Worm (Caenorhabditis elegans) whole organism, young adult: ENCODE results near the gene C03B1.6.

Experiments used
- B0019.2 ChIP-seq: fragments of 200-800 bp; sonication (Bioruptor generic); conservative IDR thresholded peaks from 2 replicates; pipeline ENCODE4 v1.3.6; 2022; ENCODE audit warnings: missing genetic modification reagents, missing genetic modification characterization, missing compliant biosample characterization
- F10E7.11 ChIP-seq: sonication (generic microtip); optimal IDR thresholded peaks from 2 replicates; lab custom pipeline; 2017; ENCODE audit warnings: mild to moderate bottlenecking, missing genetic modification characterization, moderate library complexity, missing compliant biosample characterization
- F37B4.10 ChIP-seq: fragments of 200-800 bp; sonication (Bioruptor generic); IDR thresholded peaks from 2 replicates; pipeline ENCODE4 v1.3.6; 2022; ENCODE audit warnings: missing genetic modification characterization, missing compliant biosample characterization
- F57A8.1 ChIP-seq: fragments of 200-800 bp; sonication (Bioruptor generic); optimal IDR thresholded peaks from 2 replicates; lab custom pipeline; 2018; ENCODE audit warnings: mild to moderate bottlenecking, missing genetic modification characterization, moderate library complexity, missing compliant biosample characterization
- F57C9.4 ChIP-seq: sonication (generic microtip); optimal IDR thresholded peaks from 2 replicates; lab custom pipeline; 2017; ENCODE audit warnings: mild to moderate bottlenecking, missing genetic modification characterization, missing compliant biosample characterization
- K12H6.12 ChIP-seq: fragments of 200-800 bp; sonication (Bioruptor generic); optimal IDR thresholded peaks from 2 replicates; lab custom pipeline; 2018; ENCODE audit warnings: mild to moderate bottlenecking, missing genetic modification characterization, missing compliant biosample characterization
- Y56A3A.18 ChIP-seq: fragments of 200-800 bp; sonication (Bioruptor generic); IDR thresholded peaks from 2 replicates; pipeline ENCODE4 v1.3.6; 2022; ENCODE audit warnings: missing genetic modification reagents, missing genetic modification characterization, missing compliant biosample characterization
- Y67H2A.10 ChIP-seq: fragments of 200-800 bp; sonication (Bioruptor generic); conservative IDR thresholded peaks from 2 replicates; pipeline ENCODE4 v1.3.6; 2022; ENCODE audit warnings: missing genetic modification reagents, missing genetic modification characterization, missing compliant biosample characterization
- Y95B8A.8 ChIP-seq: fragments of 200-800 bp; sonication (Bioruptor generic); IDR thresholded peaks from 2 replicates; pipeline ENCODE4 v1.3.6; 2022; ENCODE audit warnings: missing genetic modification reagents, missing genetic modification characterization, missing compliant biosample characterization
- ZK185.1 ChIP-seq: sonication (generic microtip); optimal IDR thresholded peaks from 2 replicates; lab custom pipeline; 2016; ENCODE audit warnings: mild to moderate bottlenecking, missing genetic modification characterization, missing compliant biosample characterization; ENCODE audit not compliant: poor library complexity, severe bottlenecking
- akir-1 ChIP-seq: fragments of 200-800 bp; sonication (Bioruptor generic); optimal IDR thresholded peaks from 2 replicates; lab custom pipeline; 2018; ENCODE audit warnings: mild to moderate bottlenecking, missing genetic modification characterization, moderate library complexity, missing compliant biosample characterization
- ama-1 ChIP-seq, 3 experiments: fragments of 150-350 bp in 1 of 3; sonication (generic microtip) in 2 of 3; optimal IDR thresholded peaks; 2 replicates each; lab custom pipeline; 2014 to 2018; ENCODE audit warnings: missing biosample characterization in 2 of 3, missing genetic modification characterization in 2 of 3, missing genetic modification reagents in 2 of 3
- aptf-3 ChIP-seq: fragments of 200-800 bp; sonication (Bioruptor generic); IDR thresholded peaks from 2 replicates; pipeline ENCODE4 v1.3.6; 2022; ENCODE audit warnings: missing genetic modification characterization, missing compliant biosample characterization
- atf-7 ChIP-seq: sonication (generic microtip); optimal IDR thresholded peaks from 2 replicates; lab custom pipeline; 2017; ENCODE audit warnings: mild to moderate bottlenecking, missing genetic modification characterization, missing compliant biosample characterization
- attf-3 ChIP-seq: fragments of 200-800 bp; sonication (Bioruptor generic); conservative IDR thresholded peaks from 2 replicates; pipeline ENCODE4 v1.3.6; 2022; ENCODE audit warnings: missing genetic modification reagents, missing genetic modification characterization, missing compliant biosample characterization
- ccch-3 ChIP-seq: fragments of 200-800 bp; sonication (Bioruptor generic); optimal IDR thresholded peaks from 2 replicates; lab custom pipeline; 2018; ENCODE audit warnings: mild to moderate bottlenecking, missing genetic modification characterization, missing compliant biosample characterization
- ceh-79 ChIP-seq: sonication (generic microtip); optimal IDR thresholded peaks from 2 replicates; lab custom pipeline; 2017; ENCODE audit warnings: mild to moderate bottlenecking, missing genetic modification characterization, missing compliant biosample characterization
- chd-7 ChIP-seq: sonication (generic microtip); optimal IDR thresholded peaks from 2 replicates; lab custom pipeline; 2016; ENCODE audit warnings: mild to moderate bottlenecking, missing genetic modification characterization, moderate library complexity, missing compliant biosample characterization
- dox-1 ChIP-seq: fragments of 200-800 bp; sonication (Bioruptor generic); IDR thresholded peaks from 2 replicates; pipeline ENCODE4 v1.3.6; 2022; ENCODE audit warnings: missing genetic modification reagents, missing genetic modification characterization, missing compliant biosample characterization
- dpff-1 ChIP-seq: sonication (generic microtip); optimal IDR thresholded peaks from 2 replicates; lab custom pipeline; 2017; ENCODE audit warnings: mild to moderate bottlenecking, missing genetic modification characterization, missing compliant biosample characterization
- egl-44 ChIP-seq: fragments of 200-800 bp; sonication (Bioruptor generic); IDR thresholded peaks from 2 replicates; pipeline ENCODE4 v1.3.6; 2022; ENCODE audit warnings: missing genetic modification reagents, missing genetic modification characterization, missing compliant biosample characterization
- hrde-1 ChIP-seq: sonication (generic microtip); optimal IDR thresholded peaks from 2 replicates; lab custom pipeline; 2016; ENCODE audit warnings: missing genetic modification characterization, mild to moderate bottlenecking, missing compliant biosample characterization, moderate library complexity, missing genotype, missing genetic modification reagents, borderline replicate concordance
- let-607 ChIP-seq, 2 experiments: fragments of 200-800 bp in 1 of 2; sonication (Bioruptor generic) in 1 of 2; sonication (generic microtip) in 1 of 2; optimal IDR thresholded peaks; 2 replicates each; lab custom pipeline; 2016 to 2018; ENCODE audit warnings: mild to moderate bottlenecking in 2 of 2, missing compliant biosample characterization in 2 of 2, missing genetic modification characterization in 2 of 2, moderate library complexity in 2 of 2, missing genotype in 1 of 2
- lin-35 ChIP-seq, 3 experiments: fragments of 150-350 bp in 2 of 3; sonication (generic microtip) in 1 of 3; optimal IDR thresholded peaks; 2 replicates each; lab custom pipeline; 2014 to 2018; ENCODE audit warnings: missing biosample characterization in 3 of 3, missing genetic modification characterization in 3 of 3, missing genetic modification reagents in 3 of 3
- madf-10 ChIP-seq: sonication (generic microtip); optimal IDR thresholded peaks from 2 replicates; lab custom pipeline; 2016; ENCODE audit warnings: mild to moderate bottlenecking, missing genetic modification characterization, missing compliant biosample characterization
- madf-3 ChIP-seq: fragments of 200-800 bp; sonication (Bioruptor generic); IDR thresholded peaks from 2 replicates; pipeline ENCODE4 v1.3.6; 2022; ENCODE audit warnings: missing genetic modification reagents, missing genetic modification characterization, missing compliant biosample characterization
- madf-6 ChIP-seq: fragments of 200-800 bp; sonication (Bioruptor generic); IDR thresholded peaks from 2 replicates; pipeline ENCODE4 v1.3.6; 2022; ENCODE audit warnings: missing genetic modification reagents, missing genetic modification characterization, missing compliant biosample characterization
- madf-8 ChIP-seq: fragments of 200-800 bp; sonication (Bioruptor generic); conservative IDR thresholded peaks from 2 replicates; pipeline ENCODE4 v1.3.6; 2022; ENCODE audit warnings: missing genetic modification reagents, missing genetic modification characterization, missing compliant biosample characterization
- mes-4 ChIP-seq: sonication (generic microtip); optimal IDR thresholded peaks from 2 replicates; lab custom pipeline; 2016; ENCODE audit warnings: missing genotype, missing genetic modification characterization, missing compliant biosample characterization
- mxl-1 ChIP-seq: sonication (generic microtip); optimal IDR thresholded peaks from 2 replicates; lab custom pipeline; 2016; ENCODE audit warnings: missing genetic modification characterization, missing compliant biosample characterization
- nfya-1 ChIP-seq: sonication (generic microtip); optimal IDR thresholded peaks from 2 replicates; lab custom pipeline; 2017; ENCODE audit warnings: antibody characterized with exemption, missing compliant biosample characterization, missing genetic modification characterization, borderline replicate concordance; ENCODE audit not compliant: insufficient read depth
- nfya-2 ChIP-seq: fragments of 200-800 bp; sonication (Bioruptor generic); IDR thresholded peaks from 2 replicates; pipeline ENCODE4 v1.3.6; 2022; ENCODE audit warnings: missing genetic modification reagents, missing genetic modification characterization, missing compliant biosample characterization
- nhr-179 ChIP-seq: sonication (generic microtip); optimal IDR thresholded peaks from 2 replicates; lab custom pipeline; 2016; ENCODE audit warnings: mild to moderate bottlenecking, missing genetic modification characterization, missing compliant biosample characterization
- nhr-90 ChIP-seq: sonication (generic microtip); optimal IDR thresholded peaks from 2 replicates; lab custom pipeline; 2016; ENCODE audit warnings: missing genotype, mild to moderate bottlenecking, missing genetic modification characterization, missing compliant biosample characterization
- pbrm-1 ChIP-seq: fragments of 200-800 bp; sonication (Bioruptor generic); IDR thresholded peaks from 2 replicates; pipeline ENCODE4 v1.3.6; 2022; ENCODE audit warnings: missing genetic modification reagents, missing genetic modification characterization, missing compliant biosample characterization
- rpc-1 ChIP-seq, 2 experiments: fragments of 150-350 bp in 1 of 2; sonication (generic microtip) in 1 of 2; optimal IDR thresholded peaks; 2 replicates each; lab custom pipeline; 2014 to 2018; ENCODE audit warnings: missing biosample characterization in 1 of 2, missing genetic modification characterization in 1 of 2, missing genetic modification reagents in 1 of 2, missing genotype in 1 of 2
- snpc-1.1 ChIP-seq: sonication (generic microtip); optimal IDR thresholded peaks from 2 replicates; lab custom pipeline; 2017; ENCODE audit warnings: missing genetic modification characterization, mild to moderate bottlenecking, missing compliant biosample characterization, antibody characterized with exemption, moderate library complexity, missing genotype, missing genetic modification reagents; ENCODE audit not compliant: insufficient read depth
- snpc-1.3 ChIP-seq: sonication (generic microtip); optimal IDR thresholded peaks from 2 replicates; lab custom pipeline; 2017; ENCODE audit warnings: missing genetic modification characterization, mild to moderate bottlenecking, missing compliant biosample characterization, antibody characterized with exemption, moderate library complexity, missing genotype, missing genetic modification reagents; ENCODE audit not compliant: insufficient read depth
- snpc-3.4 ChIP-seq: sonication (generic microtip); optimal IDR thresholded peaks from 2 replicates; lab custom pipeline; 2017; ENCODE audit warnings: missing genetic modification characterization, mild to moderate bottlenecking, missing compliant biosample characterization, antibody characterized with exemption, moderate library complexity, missing genotype, missing genetic modification reagents
- sptf-2 ChIP-seq: fragments of 200-800 bp; sonication (Bioruptor generic); optimal IDR thresholded peaks from 2 replicates; lab custom pipeline; 2018; ENCODE audit warnings: mild to moderate bottlenecking, missing genetic modification characterization, missing compliant biosample characterization
- xnd-1 ChIP-seq: sonication (generic microtip); optimal IDR thresholded peaks from 2 replicates; lab custom pipeline; 2016; ENCODE audit warnings: missing genotype, missing genetic modification reagents, missing genetic modification characterization, missing compliant biosample characterization
- ztf-25 ChIP-seq: fragments of 200-800 bp; sonication (Bioruptor generic); IDR thresholded peaks from 2 replicates; pipeline ENCODE4 v1.3.6; 2022; ENCODE audit warnings: missing genetic modification reagents, missing genetic modification characterization, missing compliant biosample characterization
- ztf-26 ChIP-seq: sonication (generic microtip); optimal IDR thresholded peaks from 2 replicates; lab custom pipeline; 2017; ENCODE audit warnings: missing genetic modification characterization, missing compliant biosample characterization
- ztf-3 ChIP-seq: fragments of 200-800 bp; sonication (Bioruptor generic); optimal IDR thresholded peaks from 2 replicates; lab custom pipeline; 2018; ENCODE audit warnings: mild to moderate bottlenecking, missing genetic modification characterization, missing compliant biosample characterization

The C03B1.6 gene

DNA sequence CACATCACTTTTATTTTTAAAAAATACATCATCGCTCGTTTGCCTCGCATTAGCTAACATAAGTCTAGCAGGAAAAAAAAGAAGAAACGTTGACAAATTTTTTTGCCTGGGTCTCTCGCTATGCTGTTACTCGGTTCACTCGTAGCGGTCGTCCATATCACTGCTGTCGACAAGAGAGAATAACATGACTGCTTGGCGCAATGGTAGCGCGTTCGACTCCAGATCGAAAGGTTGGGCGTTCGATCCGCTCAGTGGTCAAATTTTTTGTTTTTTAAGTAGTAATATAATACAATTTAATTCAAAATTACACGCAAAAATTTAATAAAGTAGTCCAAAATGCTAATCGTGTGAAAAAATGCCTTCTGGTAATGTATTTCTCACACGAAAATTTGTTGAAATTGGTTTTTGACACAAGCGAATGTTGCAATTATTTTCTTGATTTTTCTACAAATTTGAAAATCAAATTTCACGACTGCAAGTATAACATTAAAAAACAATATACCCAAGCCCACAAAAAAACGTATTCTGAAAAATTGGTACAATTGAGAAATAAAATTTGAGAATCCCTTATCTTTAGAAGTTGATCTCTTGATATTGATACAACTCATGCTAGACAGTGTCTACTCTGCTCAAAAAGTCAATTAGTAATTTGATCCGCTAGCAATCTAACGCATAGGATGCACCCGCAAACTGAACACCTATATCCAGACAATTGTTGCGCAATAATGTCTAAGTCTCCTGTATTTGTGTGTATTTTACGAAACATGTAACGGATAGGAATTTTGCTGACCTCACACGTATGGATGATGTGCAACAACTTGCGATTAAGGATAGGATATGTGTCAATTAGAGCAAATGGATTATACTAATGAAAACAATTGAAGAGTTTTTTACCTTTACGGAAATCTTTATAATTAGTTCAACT, 21.3 kb downstream of the C03B1.6 start (continued):
- no peak; the same call in 1 of the 2 replicates for TF ChIP-seq Y56A3A.18
- TF ChIP-seq lin-35 (GFP tag; optimal IDR thresholded peaks at IDR 0.05; lab: Kevin White, UChicago): no peak
- no peak; the same call in 1 of the 2 replicates for TF ChIP-seq dox-1 (GFP tag; lab: Robert Waterston, UW)
- peak; percentile 56 for TF ChIP-seq mxl-1
- TF ChIP-seq madf-3 (GFP tag; lab: Robert Waterston, UW): no peak
- no peak for TF ChIP-seq attf-3 (GFP tag; lab: Robert Waterston, UW)
- TF ChIP-seq K12H6.12 (tag; lab: Kevin White, UChicago): peak; percentile 47
- TF ChIP-seq hrde-1: no peak
- no peak for TF ChIP-seq nfya-1
- no peak for TF ChIP-seq nfya-2 (GFP tag; lab: Robert Waterston, UW)
- TF ChIP-seq Y67H2A.10 (GFP tag; lab: Robert Waterston, UW): no peak
- peak; percentile 71 for TF ChIP-seq madf-10 (tag; lab: Kevin White, UChicago)
- TF ChIP-seq chd-7 (tag; lab: Kevin White, UChicago): no peak
- peak; percentile 78; the same call in 1 of the 2 replicates for TF ChIP-seq egl-44
- peak; percentile 85 for TF ChIP-seq pbrm-1 (GFP tag; lab: Robert Waterston, UW)
- peak; percentile 41 for TF ChIP-seq sptf-2 (GFP tag; lab: Kevin White, UChicago)
- peak; percentile 5 for TF ChIP-seq snpc-1.1
- no peak for TF ChIP-seq F57A8.1
- 0 out of 2 replicates have a peak, but pooled peaks have one; percentile 55 for TF ChIP-seq ztf-25 (GFP tag; lab: Robert Waterston, UW)
- TF ChIP-seq F37B4.10 (GFP tag; lab: Robert Waterston, UW): no peak
- TF ChIP-seq let-607 (tag; optimal IDR thresholded peaks at IDR 0.05; lab: Kevin White, UChicago): peak; percentile 39 to 67
- peak; percentile 67 for TF ChIP-seq ZK185.1 (tag; lab: Kevin White, UChicago)
- peak; percentile 26 for TF ChIP-seq F10E7.11 (tag; lab: Kevin White, UChicago)
- peak; percentile 9 for TF ChIP-seq akir-1 (GFP tag; lab: Kevin White, UChicago)
- TF ChIP-seq mes-4 (tag; lab: Kevin White, UChicago): peak; percentile 59
- TF ChIP-seq dpff-1 (tag; lab: Kevin White, UChicago): no peak
- TF ChIP-seq Y95B8A.8 (GFP tag; lab: Robert Waterston, UW): no peak
- TF ChIP-seq ceh-79 (tag; lab: Kevin White, UChicago): peak; percentile 63
- peak; percentile 10 for TF ChIP-seq atf-7 (tag; lab: Kevin White, UChicago)
- TF ChIP-seq madf-6 (GFP tag; lab: Robert Waterston, UW): no peak
- no peak for TF ChIP-seq xnd-1 (tag; lab: Kevin White, UChicago)
- peak; percentile 89 for TF ChIP-seq rpc-1 (optimal IDR thresholded peaks at IDR 0.05; lab: Kevin White, UChicago)
- TF ChIP-seq rpc-1 (tag; optimal IDR thresholded peaks at IDR 0.05; lab: Kevin White, UChicago): peak; percentile 95
- peak; percentile 32 for TF ChIP-seq ztf-3 (GFP tag; lab: Kevin White, UChicago)
- TF ChIP-seq nhr-90: peak; percentile 81
- no peak for TF ChIP-seq ama-1 (optimal IDR thresholded peaks at IDR 0.05; lab: Kevin White, UChicago)
- TF ChIP-seq ama-1 (GFP tag; optimal IDR thresholded peaks at IDR 0.05; lab: Kevin White, UChicago): peak in 1 of 2 experiments; percentile 78
- TF ChIP-seq madf-8 (GFP tag; lab: Robert Waterston, UW): no peak
- TF ChIP-seq snpc-3.4 (tag; lab: Kevin White, UChicago): peak; percentile 39
- TF ChIP-seq nhr-179 (tag; lab: Kevin White, UChicago): peak; percentile 58
- TF ChIP-seq aptf-3 (GFP tag; lab: Robert Waterston, UW): peak; percentile 75; the same call in 1 of the 2 replicates
- TF ChIP-seq snpc-1.3 (tag; lab: Kevin White, UChicago): peak; percentile 85
- no peak for TF ChIP-seq F57C9.4 (tag; lab: Kevin White, UChicago)
- TF ChIP-seq B0019.2 (GFP tag; lab: Robert Waterston, UW): no peak
- TF ChIP-seq ccch-3 (GFP tag; lab: Kevin White, UChicago): no peak
- peak; percentile 57 for TF ChIP-seq ztf-26 (tag; lab: Kevin White, UChicago)
